Worm (Caenorhabditis elegans) whole organism, L1 larva: Measurements from ENCODE around the gene ZC204.6.

Experiments
- ceh-82 ChIP-seq, 3 experiments: fragments of 150-350 bp in 1 of 3; sonication (generic microtip) in 2 of 3; optimal IDR thresholded peaks; 2 replicates each; lab custom pipeline; 2014 to 2017; ENCODE audit warnings: missing biosample characterization in 3 of 3, missing genetic modification characterization in 3 of 3
- elt-2 ChIP-seq: sonication (generic microtip); optimal IDR thresholded peaks from 2 replicates; lab custom pipeline; 2016; ENCODE audit warnings: missing genetic modification characterization, mild to moderate bottlenecking, inconsistent platforms, missing compliant biosample characterization, missing genetic modification reagents
- ets-5 ChIP-seq: fragments of 200-800 bp; sonication (Bioruptor generic); IDR thresholded peaks from 2 replicates; pipeline ENCODE4 v1.3.6; 2022; ENCODE audit warnings: missing genetic modification characterization, missing compliant biosample characterization
- fkh-10 ChIP-seq: sonication (generic microtip); optimal IDR thresholded peaks from 2 replicates; lab custom pipeline; 2017; ENCODE audit warnings: missing biosample characterization, missing genetic modification reagents, missing genetic modification characterization
- nhr-85 ChIP-seq: sonication (generic microtip); peaks from one replicate; lab custom pipeline; 2016; ENCODE audit warnings: missing genetic modification characterization, inconsistent platforms, missing compliant biosample characterization
- nhr-90 ChIP-seq: sonication (generic microtip); optimal IDR thresholded peaks from 2 replicates; lab custom pipeline; 2016; ENCODE audit warnings: mild to moderate bottlenecking, missing genetic modification characterization, missing compliant biosample characterization; ENCODE audit not compliant: poor library complexity
- sox-4 ChIP-seq: sonication (generic microtip); optimal IDR thresholded peaks from 2 replicates; lab custom pipeline; 2016; ENCODE audit warnings: missing genetic modification characterization, missing compliant biosample characterization
- unc-130 ChIP-seq: fragments of 150-350 bp; optimal IDR thresholded peaks from 2 replicates; lab custom pipeline; 2017; ENCODE audit warnings: missing biosample characterization, missing genetic modification characterization, inconsistent platforms
- unc-62 ChIP-seq: fragments of 150-350 bp; optimal IDR thresholded peaks from 2 replicates; lab custom pipeline; 2014; ENCODE audit warnings: missing biosample characterization, missing genetic modification reagents, missing genetic modification characterization
- vab-15 ChIP-seq: sonication (generic microtip); optimal IDR thresholded peaks from 2 replicates; lab custom pipeline; 2017; ENCODE audit warnings: missing genotype, mild to moderate bottlenecking, missing genetic modification characterization, missing compliant biosample characterization
- ztf-11 ChIP-seq, 2 experiments: sonication (generic microtip); optimal IDR thresholded peaks; 2 replicates each; lab custom pipeline; 2016 to 2017; ENCODE audit warnings: missing genetic modification characterization in 2 of 2, missing biosample characterization in 1 of 2, missing compliant biosample characterization in 1 of 2
- ztf-4 ChIP-seq: fragments of 150-350 bp; optimal IDR thresholded peaks from 2 replicates; lab custom pipeline; 2014; ENCODE audit warnings: missing biosample characterization, missing genetic modification characterization

ce11 chrII:1688813-1689212, 44.2 kb upstream of the ZC204.6 start, which contains the start of the genes fbxb-18 and fbxb-19:
- no peak for TF ChIP-seq fkh-10
- TF ChIP-seq elt-2 (tag; lab: Kevin White, UChicago), result no peak
- no peak for TF ChIP-seq ztf-11 (tag; optimal IDR thresholded peaks at IDR 0.05; lab: Kevin White, UChicago)
- no peak for TF ChIP-seq nhr-85 (tag; lab: Kevin White, UChicago)
- no peak for TF ChIP-seq unc-62
- no peak for TF ChIP-seq unc-130
- no peak for TF ChIP-seq ceh-82 (tag; optimal IDR thresholded peaks at IDR 0.05; lab: Kevin White, UChicago)
- no peak for TF ChIP-seq sox-4 (tag; lab: Kevin White, UChicago)
- no peak for TF ChIP-seq ets-5 (GFP tag; lab: Robert Waterston, UW)
- no peak for TF ChIP-seq nhr-90
- no peak for TF ChIP-seq ztf-4 (tag; lab: Kevin White, UChicago)
- TF ChIP-seq vab-15 (tag; lab: Kevin White, UChicago), result no peak
